Worm (Caenorhabditis elegans) whole organism, L3 larva: ENCODE measurements around the gene F09G8.5.

Source experiments
- R02D3.7 ChIP-seq: fragments of 150-350 bp; optimal IDR thresholded peaks from 2 replicates; lab custom pipeline; 2014; ENCODE audit warnings: missing biosample characterization, missing genetic modification characterization
- ZK546.5 ChIP-seq: sonication (generic microtip); optimal IDR thresholded peaks from 2 replicates; lab custom pipeline; 2017; ENCODE audit warnings: missing biosample characterization, missing genetic modification characterization
- aly-2 ChIP-seq: fragments of 150-350 bp; optimal IDR thresholded peaks from 2 replicates; lab custom pipeline; 2014; ENCODE audit warnings: missing biosample characterization, missing genetic modification characterization
- ceh-16 ChIP-seq: sonication (generic microtip); optimal IDR thresholded peaks from 2 replicates; lab custom pipeline; 2017; ENCODE audit warnings: missing biosample characterization, missing genetic modification characterization
- ceh-28 ChIP-seq: fragments of 150-350 bp; optimal IDR thresholded peaks from 2 replicates; lab custom pipeline; 2014; ENCODE audit warnings: missing biosample characterization, missing genetic modification reagents, missing genetic modification characterization
- ceh-82 ChIP-seq: fragments of 150-350 bp; optimal IDR thresholded peaks from 2 replicates; lab custom pipeline; 2014; ENCODE audit warnings: missing biosample characterization, missing genetic modification characterization
- ceh-9 ChIP-seq: sonication (generic microtip); optimal IDR thresholded peaks from 2 replicates; lab custom pipeline; 2018; ENCODE audit warnings: missing biosample characterization, missing genetic modification characterization
- egl-27 ChIP-seq: sonication (generic microtip); optimal IDR thresholded peaks from 4 replicates; lab custom pipeline; 2017; ENCODE audit warnings: missing biosample characterization, missing genetic modification reagents, missing genetic modification characterization
- elt-2 ChIP-seq: sonication (generic microtip); optimal IDR thresholded peaks from 2 replicates; lab custom pipeline; 2016; ENCODE audit warnings: missing genetic modification reagents, mild to moderate bottlenecking, missing genetic modification characterization, missing compliant biosample characterization
- elt-3 ChIP-seq, 3 experiments: fragments of 150-350 bp in 1 of 3; sonication (generic microtip) in 2 of 3; optimal IDR thresholded peaks; 2 replicates in 2 of 3; 4 replicates in 1 of 3; lab custom pipeline; 2014 to 2017; ENCODE audit warnings: missing biosample characterization in 3 of 3, missing genetic modification characterization in 3 of 3
- eor-1 ChIP-seq, 2 experiments: fragments of 150-350 bp; optimal IDR thresholded peaks; 2 replicates each; lab custom pipeline; 2014 to 2018; ENCODE audit warnings: missing biosample characterization in 2 of 2, missing genetic modification characterization in 2 of 2
- fkh-2 ChIP-seq: fragments of 150-350 bp; optimal IDR thresholded peaks from 2 replicates; lab custom pipeline; 2014; ENCODE audit warnings: missing biosample characterization, missing genetic modification reagents, missing genetic modification characterization
- fos-1 ChIP-seq: fragments of 150-350 bp; optimal IDR thresholded peaks from 2 replicates; lab custom pipeline; 2014; ENCODE audit warnings: missing biosample characterization, missing genetic modification characterization
- hmg-11 ChIP-seq: sonication (generic microtip); optimal IDR thresholded peaks from 2 replicates; lab custom pipeline; 2016; ENCODE audit warnings: missing genetic modification characterization, missing compliant biosample characterization
- jun-1 ChIP-seq: fragments of 150-350 bp; optimal IDR thresholded peaks from 2 replicates; lab custom pipeline; 2014; ENCODE audit warnings: missing biosample characterization, missing genetic modification reagents, missing genetic modification characterization
- lin-15B ChIP-seq: fragments of 150-350 bp; optimal IDR thresholded peaks from 2 replicates; lab custom pipeline; 2014; ENCODE audit warnings: missing biosample characterization, missing genetic modification characterization
- lin-39 ChIP-seq: fragments of 150-350 bp; optimal IDR thresholded peaks from 2 replicates; lab custom pipeline; 2018; ENCODE audit warnings: missing biosample characterization, missing genetic modification reagents, missing genetic modification characterization
- lsy-12 ChIP-seq: sonication (generic microtip); optimal IDR thresholded peaks from 2 replicates; lab custom pipeline; 2016; ENCODE audit warnings: mild to moderate bottlenecking, missing genetic modification characterization, missing compliant biosample characterization
- mdl-1 ChIP-seq: fragments of 150-350 bp; optimal IDR thresholded peaks from 2 replicates; lab custom pipeline; 2014; ENCODE audit warnings: missing biosample characterization, missing genetic modification characterization
- nfya-1 ChIP-seq: sonication (generic microtip); optimal IDR thresholded peaks from 2 replicates; lab custom pipeline; 2017; ENCODE audit warnings: missing genetic modification characterization, mild to moderate bottlenecking, missing compliant biosample characterization, antibody characterized with exemption, moderate library complexity; ENCODE audit not compliant: insufficient read depth
- nhr-23 ChIP-seq: fragments of 150-350 bp; optimal IDR thresholded peaks from 2 replicates; lab custom pipeline; 2014; ENCODE audit warnings: missing biosample characterization, missing genetic modification reagents, missing genetic modification characterization
- nhr-25 ChIP-seq: sonication (generic microtip); optimal IDR thresholded peaks from 2 replicates; lab custom pipeline; 2017; ENCODE audit warnings: missing biosample characterization, missing genetic modification characterization
- nhr-43 ChIP-seq: sonication (generic microtip); optimal IDR thresholded peaks from 2 replicates; lab custom pipeline; 2016; ENCODE audit warnings: mild to moderate bottlenecking, missing genetic modification characterization, missing compliant biosample characterization; ENCODE audit not compliant: poor library complexity, severe bottlenecking
- nhr-76 ChIP-seq: fragments of 150-350 bp; sonication (generic microtip); optimal IDR thresholded peaks from 5 replicates; lab custom pipeline; 2014; ENCODE audit warnings: missing biosample characterization, missing genetic modification characterization
- pha-4 ChIP-seq: fragments of 150-350 bp; optimal IDR thresholded peaks from 2 replicates; lab custom pipeline; 2014; ENCODE audit warnings: missing biosample characterization, missing genetic modification reagents, missing genetic modification characterization
- pqm-1 ChIP-seq: fragments of 150-350 bp; optimal IDR thresholded peaks from 2 replicates; lab custom pipeline; 2017; ENCODE audit warnings: missing biosample characterization, missing genetic modification characterization, inconsistent platforms
- sea-2 ChIP-seq: fragments of 150-350 bp; sonication (generic microtip); optimal IDR thresholded peaks from 4 replicates; lab custom pipeline; 2014; ENCODE audit warnings: missing biosample characterization, missing genetic modification reagents, missing genetic modification characterization
- snpc-4 ChIP-seq: fragments of 150-350 bp; optimal IDR thresholded peaks from 2 replicates; lab custom pipeline; 2014; ENCODE audit warnings: missing biosample characterization, missing genetic modification characterization
- unc-39 ChIP-seq: sonication (generic microtip); optimal IDR thresholded peaks from 4 replicates; lab custom pipeline; 2017; ENCODE audit warnings: missing biosample characterization, missing genetic modification characterization
- ztf-11 ChIP-seq: fragments of 150-350 bp; optimal IDR thresholded peaks from 2 replicates; lab custom pipeline; 2014; ENCODE audit warnings: missing biosample characterization, missing genetic modification characterization

Gene F09G8.5

DNA sequence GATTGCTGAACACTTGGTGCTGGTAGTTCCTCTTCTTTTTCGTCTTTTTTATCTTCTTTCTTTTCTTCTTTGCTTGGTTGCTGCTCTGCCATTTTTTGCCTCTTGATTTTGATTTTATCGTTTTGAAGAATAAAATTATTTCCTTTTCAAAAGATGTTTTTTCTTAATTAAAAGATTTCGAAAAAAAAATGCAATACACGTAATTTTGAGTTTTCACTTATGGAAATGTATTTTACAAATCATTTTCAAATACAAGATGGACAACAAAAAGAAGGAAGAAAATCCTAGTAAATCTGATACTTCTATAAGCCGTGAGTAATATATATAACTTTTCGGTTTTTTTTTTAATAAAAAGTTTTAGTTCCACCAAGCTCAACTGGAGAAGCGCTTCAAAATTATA is 5.4 kb upstream of the F09G8.5 start, which contains the start of the genes C02F5.10 and C02F5.2:
Gene C02F5.10 (minus strand): TSS at position 101 of the 400 bp plus-strand sequence.
Gene C02F5.2 (plus strand): TSS at position 239 of the 400 bp plus-strand sequence.
- no peak for TF ChIP-seq lin-15B (tag; lab: Kevin White, UChicago)
- TF ChIP-seq, all 47 proteins: peak for 0

DNA sequence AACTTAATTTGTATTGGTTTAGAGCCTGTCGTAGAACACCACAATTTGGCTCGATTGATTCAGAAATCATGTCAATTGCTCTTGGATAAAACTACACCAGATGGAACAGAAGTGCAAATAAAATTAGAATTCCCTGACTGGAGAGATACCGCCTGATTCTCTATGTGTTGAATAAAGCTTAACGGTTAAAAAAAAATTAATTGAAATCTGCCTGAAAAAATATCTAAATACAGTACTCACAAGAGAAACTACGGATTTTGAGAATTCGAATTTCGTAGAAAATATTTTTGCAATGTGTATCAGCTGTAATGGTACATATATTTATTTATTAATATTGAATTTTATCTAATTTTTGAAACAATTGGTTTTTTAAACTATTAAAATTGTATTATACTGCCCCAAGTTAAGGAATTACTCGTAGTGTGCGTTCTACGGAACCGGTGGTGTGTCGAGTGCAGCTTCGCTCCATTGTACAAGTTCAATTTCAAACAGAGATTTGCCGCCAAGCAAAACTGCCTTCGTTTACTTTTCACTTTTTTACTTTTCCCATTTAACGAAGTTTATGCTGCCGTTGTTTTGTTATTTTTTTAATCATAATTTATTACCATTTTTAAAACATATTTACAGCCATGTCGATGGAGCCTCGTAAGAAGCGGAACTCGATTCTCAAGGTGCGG is 4.6 kb upstream of the F09G8.5 start, which contains the start of gene knl-1:
Gene knl-1 (plus strand): TSS at position 626 of the 677 bp plus-strand sequence.
- TF ChIP-seq nhr-76 (tag; lab: Kevin White, UChicago) = no peak
- TF ChIP-seq elt-3 (tag; optimal IDR thresholded peaks at IDR 0.05; lab: Kevin White, UChicago) = no peak
- peak; percentile 69 for TF ChIP-seq lin-15B (tag; lab: Kevin White, UChicago)
- TF ChIP-seq fos-1 (tag; lab: Kevin White, UChicago) = no peak
- no peak for TF ChIP-seq ceh-9 (tag; lab: Kevin White, UChicago)
- no peak for TF ChIP-seq snpc-4 (tag; lab: Kevin White, UChicago)
- no peak for TF ChIP-seq mdl-1 (tag; lab: Kevin White, UChicago)
- TF ChIP-seq pha-4 (tag; lab: Kevin White, UChicago) = peak; percentile 94
- peak; percentile 51 for TF ChIP-seq nhr-23 (tag; lab: Kevin White, UChicago)
- TF ChIP-seq lin-39 (tag; lab: Kevin White, UChicago) = peak; percentile 44
- TF ChIP-seq pqm-1 (tag; lab: Kevin White, UChicago) = peak; percentile 5
- TF ChIP-seq ZK546.5 (tag; lab: Kevin White, UChicago) = no peak
- peak; percentile 28 for TF ChIP-seq elt-2 (tag; lab: Kevin White, UChicago)
- no peak for TF ChIP-seq ceh-82 (tag; lab: Kevin White, UChicago)
- no peak for TF ChIP-seq lsy-12 (tag; lab: Kevin White, UChicago)
- TF ChIP-seq hmg-11 (tag; lab: Kevin White, UChicago) = no peak
- no peak for TF ChIP-seq sea-2 (GFP tag; lab: Kevin White, UChicago)
- TF ChIP-seq nfya-1 (tag; lab: Kevin White, UChicago) = peak; percentile 52
- no peak for TF ChIP-seq nhr-43 (tag; lab: Kevin White, UChicago)
- no peak for TF ChIP-seq aly-2 (tag; lab: Kevin White, UChicago)
- TF ChIP-seq nhr-25 (tag; lab: Kevin White, UChicago) = peak; percentile 28
- TF ChIP-seq ceh-28 (tag; lab: Kevin White, UChicago) = no peak
- peak; percentile 6 for TF ChIP-seq jun-1 (tag; lab: Kevin White, UChicago)
- peak; percentile 9 for TF ChIP-seq R02D3.7 (tag; lab: Kevin White, UChicago)
- TF ChIP-seq, all 47 proteins: peak for 10

DNA sequence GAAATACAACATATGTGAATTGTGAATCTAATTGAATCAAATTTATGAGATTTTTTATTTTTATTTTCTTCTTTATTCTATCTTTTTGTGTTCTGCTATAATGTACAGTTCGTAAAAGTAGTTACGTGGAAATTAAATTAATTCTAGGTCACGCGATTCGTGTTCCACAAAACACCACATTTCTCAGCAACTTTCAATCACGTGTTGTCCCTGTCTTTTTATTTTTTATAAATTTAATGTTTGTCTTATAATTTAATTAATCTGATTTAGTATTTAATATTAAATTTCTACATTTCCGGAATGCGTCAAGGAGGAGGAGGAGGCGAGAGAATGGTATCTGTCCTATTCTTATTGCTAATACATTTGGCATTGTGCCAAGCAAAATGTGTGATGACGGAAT is 3.3 kb downstream of the F09G8.5 start, which contains the start of gene ncr-2:
Gene ncr-2 (plus strand): TSS at position 301 of the 400 bp plus-strand sequence.
- TF ChIP-seq eor-1 (tag; optimal IDR thresholded peaks at IDR 0.05; lab: Kevin White, UChicago) (no peak), lin-39 (tag; lab: Kevin White, UChicago) (no peak), ceh-16 (tag; lab: Kevin White, UChicago) (no peak)

DNA sequence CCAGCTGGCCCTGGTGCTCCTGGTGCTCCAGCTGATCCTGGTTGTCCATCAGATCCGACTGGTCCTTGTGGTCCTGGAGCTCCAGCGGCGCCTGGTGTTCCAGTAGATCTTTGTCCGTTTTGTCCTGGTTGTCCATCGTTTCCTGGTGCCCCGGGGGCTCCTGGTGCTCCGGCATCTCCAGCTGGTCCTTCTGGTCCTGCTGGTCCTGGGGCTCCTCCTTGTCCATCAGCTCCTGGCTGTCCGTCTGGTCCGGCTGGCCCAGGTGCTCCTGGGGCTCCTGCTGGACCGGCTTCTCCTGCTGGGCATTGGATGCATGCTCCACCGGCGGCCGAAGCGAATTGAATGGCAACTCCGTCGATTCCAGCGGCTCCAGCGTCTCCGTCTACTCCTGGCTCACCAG is 7.8 kb downstream of the F09G8.5 start:
- TF ChIP-seq nhr-25 (tag; lab: Kevin White, UChicago) (no peak), pqm-1 (tag; lab: Kevin White, UChicago) (no peak), sea-2 (GFP tag; lab: Kevin White, UChicago) (no peak), lin-39 (tag; lab: Kevin White, UChicago) (no peak), egl-27 (no peak), unc-39 (tag; lab: Kevin White, UChicago) (no peak), snpc-4 (tag; lab: Kevin White, UChicago) (no peak)

DNA sequence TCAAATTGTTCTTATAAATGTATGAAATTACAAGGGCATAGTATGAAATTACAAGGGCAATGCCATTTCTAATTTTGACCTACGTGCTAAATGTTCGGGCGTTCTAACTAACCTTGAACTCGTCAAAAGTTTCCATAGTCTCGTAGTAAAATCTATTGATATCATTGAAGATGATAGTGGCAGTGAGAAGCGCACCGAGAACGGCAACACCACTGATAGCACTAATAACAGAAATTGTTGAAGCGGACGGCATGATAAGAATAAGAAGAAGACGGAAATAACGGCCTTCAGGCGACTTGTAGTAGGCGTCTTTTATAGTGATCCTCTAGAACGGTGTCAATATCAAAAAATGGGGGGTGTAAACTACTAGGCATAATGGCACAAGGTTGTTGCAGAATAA is 8.6 kb downstream of the F09G8.5 start, which contains the start of gene col-91:
Gene col-91 (minus strand): TSS at position 288 of the 400 bp plus-strand sequence.
- TF ChIP-seq elt-3 (tag; optimal IDR thresholded peaks at IDR 0.05; lab: Kevin White, UChicago) = peak in 1 of 3 experiments; percentile 90
- TF ChIP-seq ceh-9 (tag; lab: Kevin White, UChicago) = no peak
- no peak for TF ChIP-seq fkh-2 (tag; lab: Kevin White, UChicago)
- TF ChIP-seq ztf-11 (tag; lab: Kevin White, UChicago) = no peak
- peak; percentile 78 for TF ChIP-seq nhr-25 (tag; lab: Kevin White, UChicago)
